Worm (Caenorhabditis elegans) whole organism, late embryonic: Measurements from ENCODE around the gene W01B6.5.

ENCODE experiments used
- C08G9.2 ChIP-seq: sonication (generic microtip); optimal IDR thresholded peaks from 2 replicates; lab custom pipeline; 2016; ENCODE audit warnings: mild to moderate bottlenecking, missing genetic modification characterization, moderate library complexity, missing compliant biosample characterization
- C38D4.7 ChIP-seq: fragments of 200-800 bp; sonication (Bioruptor generic); optimal IDR thresholded peaks from 2 replicates; lab custom pipeline; 2018; ENCODE audit warnings: mild to moderate bottlenecking, missing genetic modification characterization, moderate library complexity, missing compliant biosample characterization
- F13H6.1 ChIP-seq: sonication (generic microtip); optimal IDR thresholded peaks from 2 replicates; lab custom pipeline; 2016; ENCODE audit warnings: missing genetic modification characterization, missing compliant biosample characterization
- K09A11.1 ChIP-seq: sonication (generic microtip); optimal IDR thresholded peaks from 2 replicates; lab custom pipeline; 2017; ENCODE audit warnings: antibody characterized with exemption, mild to moderate bottlenecking, missing genetic modification characterization, missing compliant biosample characterization; ENCODE audit not compliant: insufficient read depth
- ahr-1 ChIP-seq: sonication (generic microtip); optimal IDR thresholded peaks from 2 replicates; lab custom pipeline; 2016; ENCODE audit warnings: missing genetic modification characterization, missing compliant biosample characterization
- ama-1 ChIP-seq: fragments of 150-350 bp; optimal IDR thresholded peaks from 2 replicates; lab custom pipeline; 2014
- ceh-14 ChIP-seq: sonication (generic microtip); optimal IDR thresholded peaks from 2 replicates; lab custom pipeline; 2016; ENCODE audit warnings: missing genotype, missing genetic modification characterization, missing compliant biosample characterization
- ceh-18 ChIP-seq: sonication (generic microtip); optimal IDR thresholded peaks from 2 replicates; lab custom pipeline; 2016; ENCODE audit warnings: missing genetic modification characterization, missing compliant biosample characterization
- ceh-19 ChIP-seq: fragments of 200-800 bp; sonication (Bioruptor generic); optimal IDR thresholded peaks from 2 replicates; lab custom pipeline; 2018; ENCODE audit warnings: mild to moderate bottlenecking, missing genetic modification characterization, missing compliant biosample characterization
- ceh-2 ChIP-seq: sonication (generic microtip); optimal IDR thresholded peaks from 2 replicates; lab custom pipeline; 2016; ENCODE audit warnings: missing genotype, missing genetic modification characterization, missing compliant biosample characterization
- ceh-22 ChIP-seq: sonication (generic microtip); optimal IDR thresholded peaks from 2 replicates; lab custom pipeline; 2017; ENCODE audit warnings: missing biosample characterization, missing genetic modification characterization
- ceh-30 ChIP-seq: fragments of 150-350 bp; optimal IDR thresholded peaks from 2 replicates; lab custom pipeline; 2014; ENCODE audit warnings: missing biosample characterization, missing genetic modification characterization
- ceh-31 ChIP-seq: sonication (generic microtip); optimal IDR thresholded peaks from 2 replicates; lab custom pipeline; 2016; ENCODE audit warnings: missing genetic modification characterization, missing compliant biosample characterization
- ceh-34 ChIP-seq: sonication (generic microtip); optimal IDR thresholded peaks from 2 replicates; lab custom pipeline; 2016; ENCODE audit warnings: mild to moderate bottlenecking, missing genetic modification characterization, missing compliant biosample characterization
- ceh-45 ChIP-seq: fragments of 200-800 bp; sonication (Bioruptor generic); IDR thresholded peaks from 2 replicates; pipeline ENCODE4 v1.3.6; 2022; ENCODE audit warnings: missing genetic modification reagents, missing genetic modification characterization, missing compliant biosample characterization
- ceh-6 ChIP-seq: fragments of 200-800 bp; sonication (Bioruptor generic); optimal IDR thresholded peaks from 2 replicates; lab custom pipeline; 2018; ENCODE audit warnings: mild to moderate bottlenecking, missing genetic modification characterization, missing compliant biosample characterization
- che-1 ChIP-seq: sonication (generic microtip); optimal IDR thresholded peaks from 2 replicates; lab custom pipeline; 2016; ENCODE audit warnings: mild to moderate bottlenecking, missing genetic modification characterization, missing compliant biosample characterization
- dmd-4 ChIP-seq: sonication (generic microtip); optimal IDR thresholded peaks from 2 replicates; lab custom pipeline; 2016; ENCODE audit warnings: borderline replicate concordance, missing genetic modification characterization, missing compliant biosample characterization
- dve-1 ChIP-seq: sonication (generic microtip); optimal IDR thresholded peaks from 2 replicates; lab custom pipeline; 2017; ENCODE audit warnings: antibody characterized with exemption, mild to moderate bottlenecking, missing genetic modification characterization, missing compliant biosample characterization
- elt-4 ChIP-seq: sonication (generic microtip); optimal IDR thresholded peaks from 2 replicates; lab custom pipeline; 2016; ENCODE audit warnings: missing genetic modification characterization, missing compliant biosample characterization
- ets-4 ChIP-seq: sonication (generic microtip); optimal IDR thresholded peaks from 2 replicates; lab custom pipeline; 2016; ENCODE audit warnings: missing genetic modification characterization, missing compliant biosample characterization
- fax-1 ChIP-seq: sonication (generic microtip); optimal IDR thresholded peaks from 2 replicates; lab custom pipeline; 2016; ENCODE audit warnings: missing genotype, missing genetic modification characterization, missing compliant biosample characterization
- fkh-10 ChIP-seq: fragments of 150-350 bp; optimal IDR thresholded peaks from 2 replicates; lab custom pipeline; 2014; ENCODE audit warnings: missing biosample characterization, missing genetic modification reagents, missing genetic modification characterization
- fkh-6 ChIP-seq: sonication (generic microtip); optimal IDR thresholded peaks from 2 replicates; lab custom pipeline; 2016; ENCODE audit warnings: missing genetic modification characterization, missing compliant biosample characterization
- hlh-13 ChIP-seq: fragments of 200-800 bp; sonication (Bioruptor generic); optimal IDR thresholded peaks from 2 replicates; lab custom pipeline; 2018; ENCODE audit warnings: mild to moderate bottlenecking, missing genetic modification characterization, missing compliant biosample characterization
- hlh-15 ChIP-seq: sonication (generic microtip); optimal IDR thresholded peaks from 2 replicates; lab custom pipeline; 2016; ENCODE audit warnings: missing genetic modification characterization, missing compliant biosample characterization
- hlh-30 ChIP-seq: sonication (generic microtip); optimal IDR thresholded peaks from 2 replicates; lab custom pipeline; 2017; ENCODE audit warnings: antibody characterized with exemption, missing genetic modification characterization, missing compliant biosample characterization; ENCODE audit not compliant: insufficient read depth
- nhr-232 ChIP-seq: sonication (generic microtip); optimal IDR thresholded peaks from 2 replicates; lab custom pipeline; 2016; ENCODE audit warnings: missing genetic modification characterization, missing compliant biosample characterization
- odd-2 ChIP-seq: sonication (generic microtip); optimal IDR thresholded peaks from 2 replicates; lab custom pipeline; 2017; ENCODE audit warnings: antibody characterized with exemption, mild to moderate bottlenecking, missing genetic modification characterization, missing compliant biosample characterization
- pag-3 ChIP-seq: sonication (generic microtip); optimal IDR thresholded peaks from 2 replicates; lab custom pipeline; 2016; ENCODE audit warnings: missing compliant biosample characterization, missing genetic modification characterization, borderline replicate concordance
- pat-9 ChIP-seq: fragments of 200-800 bp; sonication (Bioruptor generic); optimal IDR thresholded peaks from 2 replicates; lab custom pipeline; 2018; ENCODE audit warnings: mild to moderate bottlenecking, missing genetic modification characterization, moderate library complexity, missing compliant biosample characterization
- pax-1 ChIP-seq: fragments of 150-350 bp; optimal IDR thresholded peaks from 2 replicates; lab custom pipeline; 2014; ENCODE audit warnings: missing biosample characterization, missing genetic modification characterization
- pha-2 ChIP-seq: sonication (generic microtip); optimal IDR thresholded peaks from 2 replicates; lab custom pipeline; 2017; ENCODE audit warnings: mild to moderate bottlenecking, missing genetic modification characterization, missing compliant biosample characterization
- pqm-1 ChIP-seq: sonication (generic microtip); optimal IDR thresholded peaks from 2 replicates; lab custom pipeline; 2016; ENCODE audit warnings: missing genetic modification characterization, missing compliant biosample characterization
- ref-2 ChIP-seq: sonication (generic microtip); optimal IDR thresholded peaks from 2 replicates; lab custom pipeline; 2016; ENCODE audit warnings: missing genetic modification characterization, missing compliant biosample characterization
- rnt-1 ChIP-seq: sonication (generic microtip); optimal IDR thresholded peaks from 2 replicates; lab custom pipeline; 2016; ENCODE audit warnings: missing genetic modification characterization, missing compliant biosample characterization
- sox-2 ChIP-seq: fragments of 200-800 bp; sonication (Bioruptor generic); IDR thresholded peaks from 2 replicates; pipeline ENCODE4 v1.3.6; 2022; ENCODE audit warnings: missing genetic modification reagents, missing genetic modification characterization, missing compliant biosample characterization
- sox-4 ChIP-seq: sonication (generic microtip); optimal IDR thresholded peaks from 2 replicates; lab custom pipeline; 2017; ENCODE audit warnings: mild to moderate bottlenecking, missing genetic modification characterization, inconsistent platforms, missing compliant biosample characterization
- syd-9 ChIP-seq: sonication (generic microtip); optimal IDR thresholded peaks from 2 replicates; lab custom pipeline; 2016; ENCODE audit warnings: mild to moderate bottlenecking, missing genetic modification characterization, moderate library complexity, missing compliant biosample characterization
- tbx-7 ChIP-seq: sonication (generic microtip); optimal IDR thresholded peaks from 2 replicates; lab custom pipeline; 2016; ENCODE audit warnings: missing genotype, missing genetic modification characterization, missing compliant biosample characterization
- ttx-3 ChIP-seq: sonication (generic microtip); optimal IDR thresholded peaks from 2 replicates; lab custom pipeline; 2016; ENCODE audit warnings: missing genetic modification reagents, missing genetic modification characterization, missing compliant biosample characterization
- unc-42 ChIP-seq: sonication (generic microtip); optimal IDR thresholded peaks from 2 replicates; lab custom pipeline; 2016; ENCODE audit warnings: missing genotype, missing genetic modification characterization, missing compliant biosample characterization
- unc-55 ChIP-seq: sonication (generic microtip); optimal IDR thresholded peaks from 2 replicates; lab custom pipeline; 2017; ENCODE audit warnings: missing biosample characterization, missing genetic modification reagents, missing genetic modification characterization
- unc-86 ChIP-seq: sonication (generic microtip); optimal IDR thresholded peaks from 2 replicates; lab custom pipeline; 2016; ENCODE audit warnings: missing genetic modification characterization, missing compliant biosample characterization
- zip-5 ChIP-seq: sonication (generic microtip); optimal IDR thresholded peaks from 2 replicates; lab custom pipeline; 2016; ENCODE audit warnings: missing genetic modification characterization, missing compliant biosample characterization

The W01B6.5 gene

DNA sequence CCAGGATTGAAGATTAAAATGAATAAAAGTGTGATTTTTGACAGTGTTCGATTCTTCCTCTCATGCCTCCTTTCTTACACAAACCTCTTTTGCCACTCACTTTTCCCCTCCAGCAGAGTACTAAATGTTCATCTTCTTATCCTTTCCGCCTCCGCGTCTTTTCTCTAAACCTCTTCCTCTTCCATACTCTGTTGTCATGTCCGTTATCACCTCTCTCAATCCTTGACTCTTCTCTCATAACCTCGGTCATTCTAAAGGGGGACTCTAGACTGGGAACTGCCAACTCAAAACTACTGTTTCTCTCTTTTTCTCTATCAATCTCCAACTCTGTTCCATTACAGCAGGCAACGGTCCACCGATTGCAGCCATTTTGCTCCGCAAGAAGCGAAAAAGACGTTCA is 27.7 kb upstream of the W01B6.5 start:
- TF ChIP-seq pat-9 (tag; lab: Kevin White, UChicago) (no peak), pha-2 (tag; lab: Kevin White, UChicago) (no peak), fkh-10 (no peak), unc-86 (tag; lab: Kevin White, UChicago) (no peak), C38D4.7 (GFP tag; lab: Kevin White, UChicago) (no peak)

DNA sequence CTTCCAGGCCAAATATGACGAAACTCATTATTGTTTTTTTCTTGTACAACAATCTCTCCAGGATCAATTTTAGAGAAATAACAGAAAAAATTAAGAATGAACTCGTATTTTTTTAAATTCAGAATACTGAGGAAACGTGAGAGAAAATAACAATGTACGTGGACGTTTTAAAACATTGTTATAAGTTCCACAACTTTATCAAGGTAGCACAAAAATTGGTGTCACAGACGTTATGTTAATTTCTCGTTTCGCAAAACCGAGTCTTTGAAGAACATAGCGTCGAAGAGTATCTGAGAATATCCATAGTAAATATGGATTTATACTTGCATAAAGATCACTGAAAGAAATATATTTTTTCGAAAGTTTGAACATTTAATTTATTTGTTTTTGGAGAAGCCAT is 24.9 kb upstream of the W01B6.5 start, which contains the start of gene T04B2.8:
Gene T04B2.8 (minus strand): TSS at position 101 of the 400 bp plus-strand sequence.
- no peak for TF ChIP-seq C38D4.7 (GFP tag; lab: Kevin White, UChicago)
- no peak for TF ChIP-seq ahr-1 (tag; lab: Kevin White, UChicago)
- no peak for TF ChIP-seq fkh-6 (tag; lab: Kevin White, UChicago)
- TF ChIP-seq fax-1 (tag; lab: Kevin White, UChicago) = no peak
- TF ChIP-seq hlh-15 (tag; lab: Kevin White, UChicago) = no peak
- no peak for TF ChIP-seq pat-9 (tag; lab: Kevin White, UChicago)
- no peak for TF ChIP-seq K09A11.1 (tag; lab: Kevin White, UChicago)
- no peak for TF ChIP-seq nhr-232 (tag; lab: Kevin White, UChicago)
- no peak for TF ChIP-seq dmd-4 (tag; lab: Kevin White, UChicago)
- TF ChIP-seq ceh-22 (tag; lab: Kevin White, UChicago) = no peak
- no peak for TF ChIP-seq hlh-30 (tag; lab: Kevin White, UChicago)
- TF ChIP-seq pax-1 (tag; lab: Kevin White, UChicago) = no peak
- no peak for TF ChIP-seq tbx-7 (tag; lab: Kevin White, UChicago)
- no peak for TF ChIP-seq hlh-13 (GFP tag; lab: Kevin White, UChicago)
- no peak for TF ChIP-seq rnt-1 (tag; lab: Kevin White, UChicago)
- no peak for TF ChIP-seq sox-4 (tag; lab: Kevin White, UChicago)
- no peak for TF ChIP-seq ceh-30 (tag; lab: Kevin White, UChicago)
- TF ChIP-seq ceh-45 (GFP tag; lab: Robert Waterston, UW) = no peak

- no peak for TF ChIP-seq ref-2 (tag; lab: Kevin White, UChicago)
- TF ChIP-seq K09A11.1 (tag; lab: Kevin White, UChicago) = no peak
- no peak for TF ChIP-seq ceh-14 (tag; lab: Kevin White, UChicago)
- TF ChIP-seq ceh-2 (tag; lab: Kevin White, UChicago) = no peak
- no peak for TF ChIP-seq ets-4 (tag; lab: Kevin White, UChicago)
- TF ChIP-seq C38D4.7 (GFP tag; lab: Kevin White, UChicago) = no peak
- no peak for TF ChIP-seq unc-86 (tag; lab: Kevin White, UChicago)
- TF ChIP-seq pqm-1 (tag; lab: Kevin White, UChicago) = no peak
- TF ChIP-seq fkh-10 = no peak
- TF ChIP-seq ceh-19 = no peak
- TF ChIP-seq rnt-1 (tag; lab: Kevin White, UChicago) = no peak
- no peak for TF ChIP-seq hlh-15 (tag; lab: Kevin White, UChicago)
- TF ChIP-seq dve-1 (tag; lab: Kevin White, UChicago) = no peak
- no peak for TF ChIP-seq ceh-31 (tag; lab: Kevin White, UChicago)
- TF ChIP-seq ama-1 (lab: Kevin White, UChicago) = no peak
- no peak for TF ChIP-seq ceh-18 (tag; lab: Kevin White, UChicago)
- TF ChIP-seq ceh-6 (GFP tag; lab: Kevin White, UChicago) = no peak
- no peak for TF ChIP-seq sox-4 (tag; lab: Kevin White, UChicago)
- no peak for TF ChIP-seq F13H6.1
Observed at ce11 chrIV:10053550-10053949, 22.4 kb upstream of the W01B6.5 start, which contains the start of gene srv-12. Gene srv-12, minus strand, starts transcription at chrIV:10053650.

DNA sequence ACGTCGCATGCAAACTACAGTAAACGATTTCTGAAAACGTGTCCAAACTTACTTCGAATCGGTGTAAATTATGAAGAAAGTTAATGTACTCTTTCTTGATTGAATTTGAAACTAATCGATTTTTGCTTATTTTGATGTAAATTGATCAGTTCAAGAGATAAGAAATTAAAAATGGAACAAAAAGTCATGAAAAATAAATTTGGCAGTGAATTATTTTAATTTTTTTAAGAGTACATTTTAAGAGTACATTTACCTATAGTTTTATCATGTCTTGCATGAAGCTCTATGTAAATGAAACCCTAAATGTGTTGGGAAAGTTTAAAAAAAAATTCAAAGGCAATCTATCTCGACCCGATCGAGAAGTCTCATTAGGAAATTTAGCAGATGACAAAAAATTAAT is 19.9 kb upstream of the W01B6.5 start, which contains the start of gene T04B2.7:
Gene T04B2.7 (minus strand): TSS at position 101 of the 400 bp plus-strand sequence.
- TF ChIP-seq hlh-30 (tag; lab: Kevin White, UChicago) (no peak), ceh-31 (tag; lab: Kevin White, UChicago) (no peak), sox-2 (no peak), C08G9.2 (tag; lab: Kevin White, UChicago) (no peak), elt-4 (tag; lab: Kevin White, UChicago) (no peak), dve-1 (tag; lab: Kevin White, UChicago) (no peak), ceh-34 (no peak), unc-86 (tag; lab: Kevin White, UChicago) (no peak), che-1 (tag; lab: Kevin White, UChicago) (no peak), odd-2 (tag; lab: Kevin White, UChicago) (no peak), fkh-10 (no peak), zip-5 (no peak), unc-42 (tag; lab: Kevin White, UChicago) (no peak), pag-3 (tag; lab: Kevin White, UChicago) (no peak), unc-55 (no peak), ttx-3 (tag; lab: Kevin White, UChicago) (no peak), syd-9 (no peak), C38D4.7 (GFP tag; lab: Kevin White, UChicago) (no peak)
- TF ChIP-seq, all 69 proteins: peak for 0
